Fruit fly (Drosophila melanogaster): ENCODE data around the gene Amun.
"Not testable (repeated sequence)": the region's sequence is repeated elsewhere in the genome, so short reads cannot be mapped to it uniquely, and the experiment has no call there.

Gene Amun

dm6 chrX:11715263-11715659, at the start of gene Amun:
Gene Amun, minus strand, starts transcription at chrX:11715565.
- peak; percentile 68 for TF ChIP-seq Hr83 (GFP tag; optimal IDR thresholded peaks at IDR 0.05; ENCODE audit: poor library complexity, severe bottlenecking)
- no peak for TF ChIP-seq lola (GFP tag; optimal IDR thresholded peaks at IDR 0.05)
- peak; percentile 61 for TF ChIP-seq Hnf4 (GFP tag; optimal IDR thresholded peaks at IDR 0.05)
- TF ChIP-seq jim (GFP tag; optimal IDR thresholded peaks at IDR 0.05) = no peak
- peak; percentile 70 for TF ChIP-seq woc (GFP tag; optimal IDR thresholded peaks at IDR 0.05)
- peak; percentile 58 for TF ChIP-seq Sp1 (GFP tag; optimal IDR thresholded peaks at IDR 0.05)
- TF ChIP-seq CG32264 (GFP tag; optimal IDR thresholded peaks at IDR 0.05) = no peak
- TF ChIP-seq Jra (GFP tag; optimal IDR thresholded peaks at IDR 0.05) = peak; percentile 45
- TF ChIP-seq brk (GFP tag; optimal IDR thresholded peaks at IDR 0.05) = no peak
- TF ChIP-seq sv (GFP tag; optimal IDR thresholded peaks at IDR 0.05) = no peak
- TF ChIP-seq dl (GFP tag; optimal IDR thresholded peaks at IDR 0.05; ENCODE audit: insufficient read depth in 1 of 2, partially characterized antibody in 2 of 2) = no peak
- peak; percentile 54 for TF ChIP-seq HLH106 (tag; optimal IDR thresholded peaks at IDR 0.05)
- TF ChIP-seq Vsx2 (GFP tag; optimal IDR thresholded peaks at IDR 0.05; ENCODE audit: partially characterized antibody) = no peak
- TF ChIP-seq Rel (GFP tag; optimal IDR thresholded peaks at IDR 0.05) = peak; percentile 11
- TF ChIP-seq Rel (tag; optimal IDR thresholded peaks at IDR 0.05) = no peak
- TF ChIP-seq foxo (GFP tag; optimal IDR thresholded peaks at IDR 0.05) = peak in 1 of 2 experiments; percentile 57
- TF ChIP-seq h (GFP tag; optimal IDR thresholded peaks at IDR 0.05) = peak; percentile 59
- TF ChIP-seq fru (GFP tag; optimal IDR thresholded peaks at IDR 0.05) = peak; percentile 64
- peak; percentile 5 for TF ChIP-seq br (GFP tag; optimal IDR thresholded peaks at IDR 0.05)
- TF ChIP-seq ey (GFP tag; optimal IDR thresholded peaks at IDR 0.05) = peak; percentile 49
- TF ChIP-seq dsf (GFP tag; optimal IDR thresholded peaks at IDR 0.05; ENCODE audit: borderline replicate concordance) = no peak
- TF ChIP-seq psq (GFP tag; optimal IDR thresholded peaks at IDR 0.05) = no peak
- TF ChIP-seq OdsH (GFP tag; optimal IDR thresholded peaks at IDR 0.05) = peak; percentile 40
- peak; percentile 1 for TF ChIP-seq CG9705 (GFP tag; optimal IDR thresholded peaks at IDR 0.05)

- TF ChIP-seq dmrt93B (GFP tag; optimal IDR thresholded peaks at IDR 0.05) (no peak), sv (GFP tag; optimal IDR thresholded peaks at IDR 0.05) (no peak), Hr83 (GFP tag; optimal IDR thresholded peaks at IDR 0.05; ENCODE audit: poor library complexity, severe bottlenecking) (no peak), Vsx2 (GFP tag; optimal IDR thresholded peaks at IDR 0.05; ENCODE audit: partially characterized antibody) (no peak), woc (GFP tag; optimal IDR thresholded peaks at IDR 0.05) (no peak), Rel (GFP tag; optimal IDR thresholded peaks at IDR 0.05) (no peak), Rel (tag; optimal IDR thresholded peaks at IDR 0.05) (no peak), GATAd (GFP tag; optimal IDR thresholded peaks at IDR 0.05) (no peak), brk (GFP tag; optimal IDR thresholded peaks at IDR 0.05) (no peak), Dfd (GFP tag; optimal IDR thresholded peaks at IDR 0.05) (no peak), usp (GFP tag; optimal IDR thresholded peaks at IDR 0.05) (no peak), Hnf4 (GFP tag; optimal IDR thresholded peaks at IDR 0.05) (no peak), tai (GFP tag; optimal IDR thresholded peaks at IDR 0.05) (no peak), HLH106 (tag; optimal IDR thresholded peaks at IDR 0.05) (no peak)
These were observed 49.3 kb upstream of the Amun start, which contains the start of gene CG9360 for dm6 chrX:11764540-11765136. Gene CG9360, minus strand, starts transcription at chrX:11764590.

DNA sequence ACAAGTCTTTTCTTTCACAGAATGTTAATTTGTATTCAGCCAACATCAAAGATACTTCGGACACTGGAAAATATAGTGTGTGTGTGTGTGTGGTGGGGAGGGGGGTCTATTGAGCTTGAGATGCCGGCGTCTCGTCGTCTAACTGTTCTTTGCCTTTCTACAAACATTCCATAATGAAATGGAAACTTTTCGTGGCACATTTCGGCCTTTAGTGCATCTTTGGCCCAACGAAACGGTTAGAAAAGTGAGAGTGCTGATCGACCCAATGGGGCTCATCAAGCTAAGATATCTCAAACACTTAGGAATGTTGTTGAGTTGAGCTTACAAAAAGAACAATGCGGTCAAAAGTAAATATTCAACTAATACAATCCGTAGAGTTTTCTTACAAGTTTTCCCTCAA, 41.5 kb upstream of the Amun start:
- TF ChIP-seq Myc (optimal IDR thresholded peaks at IDR 0.05) (no peak), N (GFP tag; optimal IDR thresholded peaks at IDR 0.05) (no peak), woc (GFP tag; optimal IDR thresholded peaks at IDR 0.05) (no peak), sage (GFP tag; optimal IDR thresholded peaks at IDR 0.05) (no peak)

dm6 chrX:11753973-11754372, 38.6 kb upstream of the Amun start, which contains the start of gene m:
Gene m, plus strand, starts transcription at chrX:11754273.
- not testable (repeated sequence) for TF ChIP-seq woc, Mio, brk (GFP tag; optimal IDR thresholded peaks at IDR 0.05)

All from whole organism, wandering third instar larva.